Worm (Caenorhabditis elegans): Measurements from ENCODE around the gene ZK370.4.

DNA sequence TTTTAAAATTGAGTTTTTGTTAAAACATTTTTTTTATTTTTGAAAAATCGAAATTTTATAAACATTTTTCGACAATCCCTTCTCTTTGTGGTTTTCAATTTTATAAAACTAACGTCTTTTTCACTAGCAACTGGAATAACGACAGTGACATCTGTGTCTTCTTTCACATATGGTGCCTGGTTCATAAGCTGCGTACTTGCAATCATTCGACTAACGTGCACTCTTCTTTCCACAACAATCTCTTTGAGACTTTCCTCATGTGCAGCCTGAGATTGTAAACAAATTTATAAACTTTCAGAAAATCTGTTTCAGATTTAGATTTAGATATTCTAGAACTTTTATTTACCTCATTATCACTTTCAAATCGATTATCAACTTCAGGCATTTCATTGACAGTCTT is 33.8 kb upstream of the ZK370.4 start:
- TF ChIP-seq sup-37 (GFP tag; optimal IDR thresholded peaks at IDR 0.05) (no peak), nhr-28 (tag; optimal IDR thresholded peaks at IDR 0.05) (no peak), elt-3 (tag; optimal IDR thresholded peaks at IDR 0.05) (no peak), pag-3 (tag; optimal IDR thresholded peaks at IDR 0.05; ENCODE audit: borderline replicate concordance, insufficient read depth) (no peak), egl-27 (tag; optimal IDR thresholded peaks at IDR 0.05) (no peak), ceh-90 (tag; optimal IDR thresholded peaks at IDR 0.05) (no peak), zag-1 (tag; optimal IDR thresholded peaks at IDR 0.05) (no peak), fkh-10 (GFP tag; optimal IDR thresholded peaks at IDR 0.05) (no peak), ces-1 (GFP tag; optimal IDR thresholded peaks at IDR 0.05) (no peak), lin-13 (GFP tag; optimal IDR thresholded peaks at IDR 0.05) (no peak)

All from whole organism, L1 larva.